Worm (Caenorhabditis elegans): ENCODE measurements around the gene ncr-2.

Gene ncr-2

ce11 chrIII:8258045-8258444 lies at the start of gene ncr-2:
TSS of gene ncr-2 (plus strand) at chrIII:8258345.
- TF ChIP-seq unc-62 (GFP tag; optimal IDR thresholded peaks at IDR 0.05): no peak

DNA sequence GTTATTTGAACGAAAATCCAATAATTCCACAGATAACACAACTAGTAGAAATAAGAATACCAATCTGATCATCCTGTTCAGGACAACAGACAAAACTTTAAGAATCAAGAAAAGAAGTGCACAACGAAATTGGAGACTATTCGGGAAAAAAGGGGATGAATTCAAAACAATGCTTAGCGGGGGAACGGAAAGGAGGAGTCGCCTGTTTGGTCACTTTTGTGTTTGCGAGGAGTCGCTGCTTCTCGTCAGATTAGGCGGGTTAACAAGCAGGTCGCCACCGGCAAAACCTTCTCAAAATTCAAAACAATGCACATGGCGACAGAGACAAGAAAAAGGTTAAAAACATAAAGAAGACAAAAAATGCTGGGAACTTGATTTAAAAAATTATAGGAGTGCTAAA lies 48.4 kb upstream of the ncr-2 start, which contains the start of gene C30A5.10:
Gene C30A5.10, minus strand, starts transcription at position 101 of the 400 bp plus-strand sequence.
- TF ChIP-seq unc-62 (GFP tag; optimal IDR thresholded peaks at IDR 0.05): no peak

ce11 chrIII:8211562-8211961 lies 46.6 kb upstream of the ncr-2 start:
- TF ChIP-seq unc-62 (GFP tag; optimal IDR thresholded peaks at IDR 0.05): no peak

DNA sequence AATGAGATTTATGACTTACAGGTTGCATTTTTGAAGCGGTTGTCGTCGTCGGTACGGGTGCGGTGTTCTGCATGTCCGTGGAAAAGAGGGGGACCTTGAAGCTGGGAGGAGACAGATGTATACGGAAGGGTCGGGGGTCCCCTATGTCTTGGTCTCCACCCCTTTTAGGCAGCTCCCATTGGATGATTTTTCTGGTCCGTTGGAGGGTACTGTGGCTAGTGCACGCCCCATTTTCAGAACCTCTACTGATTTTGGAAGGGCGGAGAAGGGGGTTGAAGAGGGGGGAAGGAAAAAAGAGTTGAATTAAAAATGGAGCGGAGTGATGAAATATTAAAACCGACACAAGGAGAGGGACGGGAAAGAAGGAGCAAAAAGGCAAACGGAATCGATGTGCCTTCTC lies 41.9 kb upstream of the ncr-2 start, which contains the start of gene unc-86:
Gene unc-86, minus strand, starts transcription at position 113 of the 400 bp plus-strand sequence.
- no peak for TF ChIP-seq unc-62 (GFP tag; optimal IDR thresholded peaks at IDR 0.05)

- TF ChIP-seq unc-62 (GFP tag; optimal IDR thresholded peaks at IDR 0.05): no peak
These were observed 40.2 kb upstream of the ncr-2 start, which contains the start of gene C30A5.16 for ce11 chrIII:8217919-8218318. TSS of gene C30A5.16 (plus strand) at chrIII:8218219.

DNA sequence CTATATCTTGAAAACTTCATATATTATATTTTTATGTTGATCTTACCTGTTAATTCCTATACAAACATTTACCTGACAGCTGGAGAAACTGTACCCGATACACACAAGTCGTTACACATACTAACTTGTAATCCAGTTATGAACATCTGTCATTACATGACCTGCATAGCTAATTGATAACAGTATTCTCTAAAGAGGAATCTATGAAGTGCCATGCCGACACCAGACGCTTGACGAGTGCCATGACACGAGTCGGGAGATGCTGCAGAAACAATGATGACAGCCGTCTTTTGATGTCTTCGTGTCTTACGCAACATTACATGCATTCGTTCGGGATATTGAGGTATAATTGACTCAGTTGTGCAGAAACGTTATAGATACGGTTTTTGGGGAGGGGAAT lies 38.1 kb upstream of the ncr-2 start:
- TF ChIP-seq unc-62 (GFP tag; optimal IDR thresholded peaks at IDR 0.05): no peak

- TF ChIP-seq unc-62 (GFP tag; optimal IDR thresholded peaks at IDR 0.05): no peak
These were observed 33.4 kb upstream of the ncr-2 start, which contains the start of gene mob-4 for ce11 chrIII:8224769-8225168. TSS of gene mob-4 (plus strand) at chrIII:8225097.

DNA sequence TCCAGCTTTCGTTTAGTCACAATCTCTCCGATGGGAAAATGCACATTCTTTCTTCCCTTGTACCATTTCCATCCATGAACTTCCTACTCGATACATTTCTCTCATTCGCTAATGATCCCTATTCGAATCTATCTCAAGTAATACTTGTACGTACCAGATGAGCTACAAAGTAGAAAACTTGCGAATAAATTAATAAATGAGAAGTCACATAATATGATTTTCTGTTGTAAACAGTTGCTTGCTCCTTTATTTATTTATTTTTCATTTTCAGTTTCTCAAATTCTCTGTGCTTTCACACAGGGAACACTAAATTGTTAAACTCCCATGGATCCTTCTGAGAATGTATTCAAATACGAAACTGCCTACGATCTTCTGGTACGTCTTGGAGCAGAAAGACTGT lies 32.0 kb upstream of the ncr-2 start, which contains the start of gene rfs-1:
Gene rfs-1, plus strand, starts transcription at position 301 of the 400 bp plus-strand sequence.
- no peak for TF ChIP-seq unc-62 (GFP tag; optimal IDR thresholded peaks at IDR 0.05)

ce11 chrIII:8227511-8227910 lies 30.6 kb upstream of the ncr-2 start, which contains the start of gene fbxl-1:
TSS of gene fbxl-1 (plus strand) at chrIII:8227830.
- TF ChIP-seq unc-62 (GFP tag; optimal IDR thresholded peaks at IDR 0.05): no peak

ce11 chrIII:8228916-8229315 lies 29.2 kb upstream of the ncr-2 start:
- TF ChIP-seq unc-62 (GFP tag; optimal IDR thresholded peaks at IDR 0.05): no peak

- no peak for TF ChIP-seq unc-62 (GFP tag; optimal IDR thresholded peaks at IDR 0.05)
These were observed 28.7 kb upstream of the ncr-2 start for ce11 chrIII:8229480-8229879.

ce11 chrIII:8232634-8233033 lies 25.5 kb upstream of the ncr-2 start, which contains the start of gene henn-1:
TSS of gene henn-1 (plus strand) at chrIII:8232651.
- TF ChIP-seq unc-62 (GFP tag; optimal IDR thresholded peaks at IDR 0.05): no peak

ce11 chrIII:8235358-8235757 lies 22.8 kb upstream of the ncr-2 start, which contains the start of gene C02F5.14:
TSS of gene C02F5.14 (minus strand) at chrIII:8235514.
- no peak for TF ChIP-seq unc-62 (GFP tag; optimal IDR thresholded peaks at IDR 0.05)

DNA sequence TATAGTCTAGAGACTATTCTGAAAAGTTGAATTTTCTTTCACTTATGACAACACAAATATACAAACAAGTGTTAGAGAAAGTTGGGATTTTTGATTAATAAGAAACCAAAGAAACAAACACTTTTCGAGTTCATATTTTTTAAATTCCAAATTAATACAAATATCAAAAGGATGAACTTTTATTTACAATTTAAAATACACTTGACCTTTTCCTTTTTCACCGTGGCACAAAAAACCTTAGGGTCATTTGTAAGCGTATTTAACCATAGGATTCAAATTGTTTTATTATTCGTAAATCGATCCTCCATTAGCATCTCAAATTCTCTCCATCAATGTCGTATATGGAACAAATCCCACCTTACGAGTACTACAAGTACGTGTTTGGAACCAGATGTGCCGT lies 22.3 kb upstream of the ncr-2 start, which contains the start of gene C02F5.5:
Gene C02F5.5, plus strand, starts transcription at position 301 of the 400 bp plus-strand sequence.
- no peak for TF ChIP-seq unc-62 (GFP tag; optimal IDR thresholded peaks at IDR 0.05)

- TF ChIP-seq unc-62 (GFP tag; optimal IDR thresholded peaks at IDR 0.05): no peak
These were observed 20.3 kb upstream of the ncr-2 start, which contains the start of gene tsp-2 for ce11 chrIII:8237827-8238226. TSS of gene tsp-2 (minus strand) at chrIII:8237935.

ce11 chrIII:8239325-8239724 lies 18.8 kb upstream of the ncr-2 start, which contains the start of gene tsp-1:
TSS of gene tsp-1 (minus strand) at chrIII:8239423.
- no peak for TF ChIP-seq unc-62 (GFP tag; optimal IDR thresholded peaks at IDR 0.05)

- TF ChIP-seq unc-62 (GFP tag; optimal IDR thresholded peaks at IDR 0.05): no peak
These were observed 17.9 kb upstream of the ncr-2 start for ce11 chrIII:8240247-8240646.

DNA sequence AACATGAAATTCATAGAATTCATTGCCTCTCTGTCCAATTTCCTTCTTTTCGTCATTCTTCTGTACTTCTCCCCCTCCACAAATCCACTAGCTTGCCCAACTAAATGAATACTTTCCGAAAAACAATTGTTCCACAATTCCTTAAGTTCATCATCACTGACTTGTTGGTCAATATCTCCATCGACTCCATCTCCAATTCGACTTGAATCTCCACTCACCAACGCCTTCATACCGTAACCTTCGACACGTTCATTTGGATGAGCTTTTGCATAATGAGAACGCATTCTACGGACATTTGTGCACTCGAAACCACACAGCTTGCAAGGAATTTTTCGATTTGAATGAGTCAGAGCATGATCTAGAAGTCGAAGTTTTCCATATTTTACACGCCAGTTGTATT lies 17.2 kb upstream of the ncr-2 start:
- TF ChIP-seq unc-62 (GFP tag; optimal IDR thresholded peaks at IDR 0.05): no peak
